Fruit fly (Drosophila melanogaster) whole organism, pupa: ENCODE measurements around the gene Obp99b.

Experiments
- CG12605 ChIP-seq: fragments of 200-800 bp; sonication (Bioruptor generic); IDR thresholded peaks from 2 replicates; pipeline ENCODE4 v1.3.6; 2022; ENCODE audit warnings: missing biosample characterization, missing genetic modification characterization
- CG13204 ChIP-seq: fragments of 200-800 bp; sonication (Bioruptor generic); optimal IDR thresholded peaks from 2 replicates; lab custom pipeline; 2018; ENCODE audit warnings: missing biosample characterization, mild to moderate bottlenecking, missing genetic modification characterization, moderate library complexity
- CG15710 ChIP-seq: fragments of 200-800 bp; sonication (Bioruptor generic); optimal IDR thresholded peaks from 2 replicates; lab custom pipeline; 2018; ENCODE audit warnings: missing biosample characterization, mild to moderate bottlenecking, missing genetic modification characterization, moderate library complexity
- CG17806 ChIP-seq: fragments of 200-800 bp; sonication (Bioruptor generic); optimal IDR thresholded peaks from 2 replicates; lab custom pipeline; 2018; ENCODE audit warnings: missing biosample characterization, mild to moderate bottlenecking, missing genetic modification characterization, moderate library complexity
- CG32121 ChIP-seq: fragments of 200-800 bp; sonication (Bioruptor generic); IDR thresholded peaks from 2 replicates; pipeline ENCODE4 v1.3.6; 2022; ENCODE audit warnings: missing biosample characterization, missing genetic modification characterization
- CG4496 ChIP-seq: fragments of 200-800 bp; sonication (Bioruptor generic); IDR thresholded peaks from 3 replicates; pipeline ENCODE4 v1.3.6; 2022; ENCODE audit warnings: missing biosample characterization, missing genetic modification characterization
- EcR ChIP-seq: fragments of 200-800 bp; sonication (Bioruptor generic); optimal IDR thresholded peaks from 3 replicates; lab custom pipeline; 2019; ENCODE audit warnings: missing biosample characterization, missing genetic modification characterization, mild to moderate bottlenecking, moderate library complexity, missing genetic modification reagents
- Snoo ChIP-seq: fragments of 200-800 bp; sonication (Bioruptor generic); optimal IDR thresholded peaks from 3 replicates; lab custom pipeline; 2017; ENCODE audit warnings: missing biosample characterization, mild to moderate bottlenecking, missing genetic modification characterization, inconsistent platforms

dm6 chr3R:29762297-29762696, 45.6 kb upstream of the Obp99b start:
- TF ChIP-seq CG32121 (no peak), EcR (GFP tag; lab: Kevin White, UChicago) (no peak), CG17806 (peak; percentile 12), CG13204 (GFP tag; lab: Kevin White, UChicago) (no peak), CG15710 (peak; percentile 50), Snoo (tag; lab: Kevin White, UChicago) (peak; percentile 71), CG12605 (GFP tag; lab: Robert Waterston, UW) (no peak), CG4496 (GFP tag; lab: Robert Waterston, UW) (peak; percentile 29; the same call in 1 of the 3 replicates)
